Worm (Caenorhabditis elegans): ENCODE measurements around the gene K04A8.20.
"Not testable (repeated sequence)": the region's sequence is repeated elsewhere in the genome, so short reads cannot be mapped to it uniquely, and the experiment has no call there.

Gene K04A8.20

DNA sequence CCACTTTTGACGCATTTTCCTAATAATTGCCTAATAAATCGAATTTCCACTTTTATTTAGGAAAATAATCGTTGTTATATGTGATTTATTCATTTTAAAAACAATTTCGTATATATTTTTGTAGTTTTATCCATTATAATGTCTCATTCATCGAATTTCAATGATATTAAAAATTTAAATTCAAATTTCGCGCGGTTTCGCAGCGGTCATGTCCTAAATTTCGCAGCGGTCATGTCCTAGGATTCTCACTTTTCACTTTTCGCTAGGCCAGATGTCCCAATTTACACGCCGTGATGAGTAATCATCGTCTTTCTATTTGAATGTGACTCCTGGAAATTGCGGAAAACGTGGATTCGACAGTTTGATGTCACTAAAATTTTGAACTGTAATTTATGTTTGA, 32.5 kb downstream of the K04A8.20 start, which contains the start of gene ZK1055.4:
Gene ZK1055.4 (plus strand): TSS at position 301 of the 400 bp plus-strand sequence.
- TF ChIP-seq unc-39 (tag; optimal IDR thresholded peaks at IDR 0.05); lin-1 (GFP tag; IDR thresholded peaks at IDR 0.05); nhr-6 (tag; optimal IDR thresholded peaks at IDR 0.05): not testable (repeated sequence)

DNA sequence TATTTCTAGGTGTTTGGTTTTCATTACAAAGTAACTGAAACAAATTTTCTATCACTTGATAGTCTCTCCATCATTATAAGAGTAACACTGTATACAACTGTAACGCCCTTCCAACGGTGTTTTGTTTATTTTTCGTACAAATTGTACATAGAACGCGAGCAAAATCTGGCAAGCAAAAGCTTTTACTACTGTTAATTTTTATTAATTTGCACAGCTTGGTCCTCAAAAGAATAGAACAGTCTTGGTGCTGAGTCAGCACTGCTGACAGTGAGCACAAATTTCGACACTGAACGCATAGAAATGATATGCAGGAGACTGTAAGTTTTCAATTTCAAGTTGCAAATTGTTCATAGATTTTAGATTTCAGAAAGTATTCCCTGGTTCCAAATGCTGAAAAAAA, 41.0 kb downstream of the K04A8.20 start, which contains the start of gene ZK1055.2:
Gene ZK1055.2 (plus strand): TSS at position 301 of the 400 bp plus-strand sequence.
- TF ChIP-seq jun-1 (tag; optimal IDR thresholded peaks at IDR 0.05) (no peak), ces-1 (GFP tag; optimal IDR thresholded peaks at IDR 0.05) (no peak), lin-1 (GFP tag; IDR thresholded peaks at IDR 0.05) (no peak), dmd-8 (GFP tag; IDR thresholded peaks at IDR 0.05) (no peak), hmg-1.1 (GFP tag; IDR thresholded peaks at IDR 0.05) (no peak), mes-2 (tag; optimal IDR thresholded peaks at IDR 0.05; ENCODE audit: poor library complexity, severe bottlenecking) (no peak), lin-39 (tag; optimal IDR thresholded peaks at IDR 0.05) (no peak), ctbp-1 (GFP tag; IDR thresholded peaks at IDR 0.05) (no peak), nhr-237 (tag; optimal IDR thresholded peaks at IDR 0.05) (no peak), daf-16 (GFP tag; optimal IDR thresholded peaks at IDR 0.05) (no peak), daf-16 (tag; optimal IDR thresholded peaks at IDR 0.05) (no peak), nhr-11 (tag; optimal IDR thresholded peaks at IDR 0.05) (no peak), R02D3.7 (tag; optimal IDR thresholded peaks at IDR 0.05) (no peak), snpc-4 (tag; optimal IDR thresholded peaks at IDR 0.05) (no peak), lsy-2 (tag; optimal IDR thresholded peaks at IDR 0.05) (no peak), nhr-111 (GFP tag; optimal IDR thresholded peaks at IDR 0.05) (no peak), fkh-10 (GFP tag; optimal IDR thresholded peaks at IDR 0.05) (no peak), gei-8 (GFP tag; optimal IDR thresholded peaks at IDR 0.05) (no peak), sdz-12 (GFP tag; optimal IDR thresholded peaks at IDR 0.05) (no peak), nhr-48 (tag; optimal IDR thresholded peaks at IDR 0.05) (no peak), hlh-11 (tag; optimal IDR thresholded peaks at IDR 0.05) (no peak)

DNA sequence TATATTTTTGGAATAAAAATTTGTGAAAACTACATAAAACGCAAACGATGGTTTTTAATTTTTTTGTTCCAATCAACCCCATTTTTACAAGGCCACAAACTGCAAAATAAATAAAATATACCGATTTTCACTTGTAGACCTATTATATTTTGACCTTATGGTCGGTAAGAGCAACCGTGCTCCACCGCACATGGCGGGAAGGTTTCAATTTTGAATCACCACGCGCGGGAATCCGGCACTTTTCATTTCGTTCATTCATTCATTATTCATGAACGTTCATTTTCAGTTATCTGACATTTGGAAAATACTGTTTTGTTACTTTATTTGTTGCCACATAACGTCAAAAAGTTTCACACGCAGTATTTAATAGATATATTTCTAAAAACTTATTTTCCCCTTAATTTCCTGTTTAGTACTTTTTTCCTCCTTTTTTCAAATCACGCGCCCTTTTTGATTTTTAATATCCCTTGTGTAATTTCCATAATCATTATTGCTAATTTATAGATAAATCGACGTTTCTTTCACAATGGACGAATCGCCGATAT, 44.5 kb downstream of the K04A8.20 start, which contains the start of gene hcp-1:
Gene hcp-1 (plus strand): TSS at position 495 of the 545 bp plus-strand sequence.
- TF ChIP-seq unc-130 (GFP tag; optimal IDR thresholded peaks at IDR 0.05), result peak; percentile 81
- no peak for TF ChIP-seq nhr-10 (tag; optimal IDR thresholded peaks at IDR 0.05)
- no peak for TF ChIP-seq zip-11 (GFP tag; IDR thresholded peaks at IDR 0.05)
- no peak for TF ChIP-seq egl-43 (GFP tag; IDR thresholded peaks at IDR 0.05)
- TF ChIP-seq dpl-1 (GFP tag; optimal IDR thresholded peaks at IDR 0.05), result peak; percentile 85
- TF ChIP-seq nhr-6 (tag; optimal IDR thresholded peaks at IDR 0.05), result peak; percentile 47
- TF ChIP-seq daf-8 (GFP tag; IDR thresholded peaks at IDR 0.05), result no peak
- TF ChIP-seq T20F7.1 (GFP tag; optimal IDR thresholded peaks at IDR 0.05), result no peak
- peak; percentile 81 for TF ChIP-seq Y48G9A.11 (GFP tag; IDR thresholded peaks at IDR 0.05)
- TF ChIP-seq ama-1 (optimal IDR thresholded peaks at IDR 0.05), result no peak
- TF ChIP-seq lin-29 (GFP tag; IDR thresholded peaks at IDR 0.05), result no peak
- TF ChIP-seq nhr-28 (tag; optimal IDR thresholded peaks at IDR 0.05), result peak; percentile 35
- TF ChIP-seq lin-38 (GFP tag; IDR thresholded peaks at IDR 0.05), result peak; percentile 97
- peak; percentile 55; the same call in 1 of the 2 replicates for TF ChIP-seq snpc-1.2 (GFP tag; IDR thresholded peaks at IDR 0.05)
- no peak for TF ChIP-seq gei-8 (GFP tag; optimal IDR thresholded peaks at IDR 0.05)
- no peak for TF ChIP-seq unc-39 (tag; optimal IDR thresholded peaks at IDR 0.05)
- peak; percentile 77 for TF ChIP-seq F49E8.2 (tag; optimal IDR thresholded peaks at IDR 0.05; ENCODE audit: borderline replicate concordance)
- no peak for TF ChIP-seq egl-27 (tag; optimal IDR thresholded peaks at IDR 0.05)
- TF ChIP-seq aly-2 (tag; optimal IDR thresholded peaks at IDR 0.05), result no peak
- no peak for TF ChIP-seq zip-2 (tag; optimal IDR thresholded peaks at IDR 0.05)

Data from whole organism, L4 larva.